Worm (Caenorhabditis elegans) whole organism, midembryonic: Measurements from ENCODE around the gene gst-11.

Source experiments
- T22C8.4 ChIP-seq: fragments of 200-800 bp; sonication (Bioruptor generic); IDR thresholded peaks from 2 replicates; pipeline ENCODE4 v1.3.6; 2022; ENCODE audit warnings: missing genetic modification characterization, missing compliant biosample characterization
- cog-1 ChIP-seq: sonication (generic microtip); optimal IDR thresholded peaks from 2 replicates; lab custom pipeline; 2016; ENCODE audit warnings: missing genetic modification characterization, missing compliant biosample characterization
- flt-1 ChIP-seq: fragments of 200-800 bp; sonication (Bioruptor generic); IDR thresholded peaks from 2 replicates; pipeline ENCODE4 v1.3.6; 2022; ENCODE audit warnings: missing genetic modification characterization, missing compliant biosample characterization
- klf-2 ChIP-seq: fragments of 200-800 bp; sonication (Bioruptor generic); conservative IDR thresholded peaks from 2 replicates; pipeline ENCODE4 v1.3.6; 2022; ENCODE audit warnings: missing genetic modification reagents, missing genetic modification characterization, missing compliant biosample characterization
- med-1 ChIP-seq: sonication (generic microtip); optimal IDR thresholded peaks from 2 replicates; lab custom pipeline; 2017; ENCODE audit warnings: missing genetic modification characterization, mild to moderate bottlenecking, missing compliant biosample characterization, antibody characterized with exemption, missing genetic modification reagents; ENCODE audit not compliant: insufficient read depth
- ref-1 ChIP-seq: fragments of 200-800 bp; sonication (Bioruptor generic); conservative IDR thresholded peaks from 2 replicates; pipeline ENCODE4 v1.3.6; 2022; ENCODE audit warnings: missing genetic modification reagents, missing genetic modification characterization, missing compliant biosample characterization
- tab-1 ChIP-seq: fragments of 200-800 bp; sonication (Bioruptor generic); IDR thresholded peaks from 2 replicates; pipeline ENCODE4 v1.3.6; 2022; ENCODE audit warnings: missing genetic modification characterization, missing compliant biosample characterization
- ztf-23 ChIP-seq: fragments of 200-800 bp; sonication (Bioruptor generic); IDR thresholded peaks from 2 replicates; pipeline ENCODE4 v1.3.6; 2022; ENCODE audit warnings: missing genetic modification reagents, missing genetic modification characterization, missing compliant biosample characterization
- ztf-29 ChIP-seq: fragments of 200-800 bp; sonication (Bioruptor generic); IDR thresholded peaks from 2 replicates; pipeline ENCODE4 v1.3.6; 2022; ENCODE audit warnings: missing genetic modification reagents, missing genetic modification characterization, missing compliant biosample characterization

- TF ChIP-seq T22C8.4 (GFP tag; lab: Robert Waterston, UW), result no peak
- TF ChIP-seq ztf-23 (GFP tag; lab: Robert Waterston, UW), result no peak
- TF ChIP-seq ztf-29 (GFP tag; lab: Robert Waterston, UW), result no peak
- TF ChIP-seq klf-2 (GFP tag; lab: Robert Waterston, UW), result no peak
- TF ChIP-seq cog-1 (tag; lab: Kevin White, UChicago), result no peak
- no peak for TF ChIP-seq flt-1 (GFP tag; lab: Robert Waterston, UW)
- TF ChIP-seq ref-1 (GFP tag; lab: Robert Waterston, UW), result no peak
- TF ChIP-seq med-1 (GFP tag; lab: Kevin White, UChicago), result no peak
- TF ChIP-seq tab-1, result no peak
These were observed 22.4 kb downstream of the gst-11 start, which contains the start of gene C18B2.5 for ce11 chrX:3611042-3611623.
